Fruit fly (Drosophila melanogaster) whole organism, embryonic: ENCODE data around the gene eIF1.

Experiments
- Atf6 ChIP-seq: fragments of 200-800 bp; sonication (Bioruptor generic); IDR thresholded peaks from 2 replicates; pipeline ENCODE4 v1.3.6; 2022; ENCODE audit warnings: missing biosample characterization, missing genetic modification characterization
- Blimp-1 ChIP-seq: fragments of 200-800 bp; sonication (Bioruptor generic); optimal IDR thresholded peaks from 3 replicates; lab custom pipeline; 2018; ENCODE audit warnings: missing biosample characterization, missing genetic modification characterization, mild to moderate bottlenecking, moderate library complexity, missing genetic modification reagents
- BtbVII ChIP-seq: fragments of 200-800 bp; sonication (Bioruptor generic); optimal IDR thresholded peaks from 3 replicates; lab custom pipeline; 2017; ENCODE audit warnings: missing biosample characterization, mild to moderate bottlenecking, missing genetic modification characterization
- CG10959 ChIP-seq: fragments of 200-800 bp; sonication (Bioruptor generic); IDR thresholded peaks from 2 replicates; pipeline ENCODE4 v1.3.6; 2022; ENCODE audit warnings: missing biosample characterization, missing genetic modification characterization
- CG11093 ChIP-seq: fragments of 200-800 bp; sonication (Bioruptor generic); IDR thresholded peaks from 3 replicates; pipeline ENCODE4 v1.3.6; 2022; ENCODE audit warnings: missing biosample characterization, missing genetic modification characterization
- CG11398 ChIP-seq: fragments of 200-800 bp; sonication (Bioruptor generic); optimal IDR thresholded peaks from 2 replicates; lab custom pipeline; 2016; ENCODE audit warnings: missing biosample characterization, missing genetic modification characterization
- CG11723 ChIP-seq: fragments of 200-800 bp; sonication (Bioruptor generic); optimal IDR thresholded peaks from 2 replicates; lab custom pipeline; 2017; ENCODE audit warnings: missing biosample characterization, mild to moderate bottlenecking, missing genetic modification characterization
- CG15011 ChIP-seq: fragments of 200-800 bp; sonication (Bioruptor generic); optimal IDR thresholded peaks from 3 replicates; lab custom pipeline; 2018; ENCODE audit warnings: missing biosample characterization, mild to moderate bottlenecking, missing genetic modification characterization
- CG15601 ChIP-seq: fragments of 200-800 bp; sonication (Bioruptor generic); optimal IDR thresholded peaks from 3 replicates; lab custom pipeline; 2019; ENCODE audit warnings: missing biosample characterization, mild to moderate bottlenecking, missing genetic modification characterization, moderate library complexity
- CG1647 ChIP-seq: fragments of 200-800 bp; sonication (Bioruptor generic); optimal IDR thresholded peaks from 3 replicates; lab custom pipeline; 2016; ENCODE audit warnings: missing biosample characterization, missing genetic modification characterization
- CG17328 ChIP-seq: fragments of 200-800 bp; sonication (Bioruptor generic); IDR thresholded peaks from 2 replicates; pipeline ENCODE4 v1.3.6; 2022; ENCODE audit warnings: missing biosample characterization, missing genetic modification characterization
- CG17568 ChIP-seq: fragments of 200-800 bp; sonication (Bioruptor generic); optimal IDR thresholded peaks from 2 replicates; lab custom pipeline; 2018; ENCODE audit warnings: missing biosample characterization, mild to moderate bottlenecking, missing genetic modification characterization, moderate library complexity
- CG1792 ChIP-seq: fragments of 200-800 bp; sonication (Bioruptor generic); optimal IDR thresholded peaks from 2 replicates; lab custom pipeline; 2016; ENCODE audit warnings: missing biosample characterization, missing genetic modification characterization
- CG7357 ChIP-seq: fragments of 200-800 bp; sonication (Bioruptor generic); IDR thresholded peaks from 3 replicates; pipeline ENCODE4 v1.3.6; 2022; ENCODE audit warnings: missing biosample characterization, missing genetic modification characterization
- CG7987 ChIP-seq: fragments of 200-800 bp; sonication (Bioruptor generic); optimal IDR thresholded peaks from 2 replicates; lab custom pipeline; 2018; ENCODE audit warnings: missing biosample characterization, mild to moderate bottlenecking, missing genetic modification characterization, moderate library complexity
- CG8281 ChIP-seq: fragments of 200-800 bp; sonication (Bioruptor generic); optimal IDR thresholded peaks from 2 replicates; lab custom pipeline; 2018; ENCODE audit warnings: missing biosample characterization, mild to moderate bottlenecking, missing genetic modification characterization, moderate library complexity
- CG8290 ChIP-seq, 3 experiments: fragments of 200-800 bp; sonication (Bioruptor generic); optimal IDR thresholded peaks; 2 replicates each; lab custom pipeline; 2016 to 2019; ENCODE audit warnings: missing biosample characterization in 3 of 3, missing genetic modification characterization in 3 of 3, mild to moderate bottlenecking in 2 of 3, moderate library complexity in 1 of 3
- CG9727 ChIP-seq: fragments of 200-800 bp; sonication (Bioruptor generic); optimal IDR thresholded peaks from 3 replicates; lab custom pipeline; 2017; ENCODE audit warnings: missing biosample characterization, mild to moderate bottlenecking, missing genetic modification characterization
- CHES-1-like ChIP-seq: fragments of 200-800 bp; sonication (Bioruptor generic); optimal IDR thresholded peaks from 2 replicates; lab custom pipeline; 2016; ENCODE audit warnings: missing biosample characterization, missing genetic modification characterization
- Deaf1 ChIP-seq: fragments of 200-800 bp; optimal IDR thresholded peaks from 3 replicates; lab custom pipeline; 2019; ENCODE audit warnings: missing biosample characterization, mild to moderate bottlenecking, missing genetic modification characterization, moderate library complexity
- GATAe ChIP-seq: fragments of 200-800 bp; sonication (Bioruptor generic); conservative IDR thresholded peaks from 2 replicates; pipeline ENCODE4 v1.3.6; 2022; ENCODE audit warnings: missing biosample characterization, missing genetic modification characterization
- H2.0 ChIP-seq: fragments of 200-800 bp; sonication (Bioruptor generic); IDR thresholded peaks from 2 replicates; pipeline ENCODE4 v1.3.6; 2022; ENCODE audit warnings: missing biosample characterization, missing genetic modification characterization
- Hmr ChIP-seq: fragments of 200-800 bp; sonication (Bioruptor generic); optimal IDR thresholded peaks from 3 replicates; lab custom pipeline; 2017; ENCODE audit warnings: mild to moderate bottlenecking, missing biosample characterization, missing genetic modification reagents, missing genetic modification characterization
- Hr51 ChIP-seq, 2 experiments: fragments of 200-800 bp; sonication (Bioruptor generic); optimal IDR thresholded peaks; 2 replicates in 1 of 2; 3 replicates in 1 of 2; lab custom pipeline; 2016 to 2018; ENCODE audit warnings: missing biosample characterization in 2 of 2, missing genetic modification characterization in 2 of 2, mild to moderate bottlenecking in 1 of 2, moderate library complexity in 1 of 2
- Hr78 ChIP-seq, 2 experiments: fragments of 200-800 bp in 1 of 2; fragments of >200 bp in 1 of 2; sonication (Bioruptor generic) in 1 of 2; optimal IDR thresholded peaks; 2 replicates each; lab custom pipeline; 2017 to 2019; ENCODE audit warnings: missing biosample characterization in 2 of 2, missing genetic modification characterization in 2 of 2, mild to moderate bottlenecking in 1 of 2, moderate library complexity in 1 of 2
- Mad ChIP-seq: fragments of 200-800 bp; sonication (Bioruptor generic); optimal IDR thresholded peaks from 2 replicates; lab custom pipeline; 2016; ENCODE audit warnings: missing biosample characterization, missing genetic modification characterization
- Mes4 ChIP-seq: fragments of 200-800 bp; sonication (Bioruptor generic); optimal IDR thresholded peaks from 2 replicates; lab custom pipeline; 2016; ENCODE audit warnings: missing biosample characterization, missing genetic modification characterization
- NC2α ChIP-seq: fragments of 200-800 bp; sonication (Bioruptor generic); optimal IDR thresholded peaks from 2 replicates; lab custom pipeline; 2016; ENCODE audit warnings: missing biosample characterization, missing genetic modification characterization
- Six4 ChIP-seq: fragments of 200-800 bp; sonication (Bioruptor generic); optimal IDR thresholded peaks from 2 replicates; lab custom pipeline; 2016; ENCODE audit warnings: missing biosample characterization, missing genetic modification characterization
- Xbp1 ChIP-seq: fragments of 200-800 bp; sonication (Bioruptor generic); optimal IDR thresholded peaks from 3 replicates; lab custom pipeline; 2016; ENCODE audit warnings: missing biosample characterization, mild to moderate bottlenecking, missing genetic modification characterization
- ab ChIP-seq: fragments of 200-800 bp; sonication (Bioruptor generic); optimal IDR thresholded peaks from 2 replicates; lab custom pipeline; 2016; ENCODE audit warnings: missing biosample characterization, missing genetic modification characterization
- amos ChIP-seq: fragments of 200-800 bp; sonication (Bioruptor generic); IDR thresholded peaks from 2 replicates; pipeline ENCODE4 v1.3.6; 2022; ENCODE audit warnings: missing biosample characterization, missing genetic modification characterization; ENCODE audit not compliant: partially characterized antibody
- bigmax ChIP-seq: fragments of 200-800 bp; sonication (Bioruptor generic); optimal IDR thresholded peaks from 2 replicates; lab custom pipeline; 2018; ENCODE audit warnings: missing biosample characterization, mild to moderate bottlenecking, missing genetic modification characterization
- danr ChIP-seq: fragments of 200-800 bp; sonication (Bioruptor generic); IDR thresholded peaks from 2 replicates; pipeline ENCODE4 v1.3.6; 2022; ENCODE audit warnings: missing biosample characterization, missing genetic modification characterization
- en ChIP-seq: fragments of 200-800 bp; sonication (Bioruptor generic); optimal IDR thresholded peaks from 2 replicates; lab custom pipeline; 2016; ENCODE audit warnings: missing biosample characterization, missing genetic modification characterization
- gsb-n ChIP-seq: fragments of 200-800 bp; sonication (Bioruptor generic); optimal IDR thresholded peaks from 3 replicates; lab custom pipeline; 2018; ENCODE audit warnings: missing biosample characterization, mild to moderate bottlenecking, missing genetic modification characterization
- hbn ChIP-seq: fragments of 200-800 bp; sonication (Bioruptor generic); IDR thresholded peaks from 2 replicates; pipeline ENCODE4 v1.3.6; 2022; ENCODE audit warnings: missing biosample characterization, missing genetic modification characterization; ENCODE audit not compliant: partially characterized antibody
- ind ChIP-seq: fragments of 200-800 bp; sonication (Bioruptor generic); optimal IDR thresholded peaks from 3 replicates; lab custom pipeline; 2016; ENCODE audit warnings: missing biosample characterization, missing genetic modification characterization
- insv ChIP-seq, 2 experiments: fragments of 200-800 bp; sonication (Bioruptor generic); optimal IDR thresholded peaks; 3 replicates each; lab custom pipeline; 2016 to 2018; ENCODE audit warnings: missing biosample characterization in 2 of 2, missing genetic modification characterization in 2 of 2
- jing ChIP-seq: fragments of 200-800 bp; sonication (Bioruptor generic); optimal IDR thresholded peaks from 2 replicates; lab custom pipeline; 2018; ENCODE audit warnings: missing biosample characterization, mild to moderate bottlenecking, missing genetic modification characterization
- mld ChIP-seq: fragments of 200-800 bp; sonication (Bioruptor generic); IDR thresholded peaks from 3 replicates; pipeline ENCODE4 v1.3.6; 2022; ENCODE audit warnings: missing biosample characterization, missing genetic modification characterization; ENCODE audit not compliant: partially characterized antibody
- pan ChIP-seq, 4 experiments: fragments of >200 bp in 3 of 4; fragments of 200-800 bp in 1 of 4; sonication (Bioruptor generic) in 1 of 4; optimal IDR thresholded peaks in 3 of 4; IDR thresholded peaks in 1 of 4; 2 replicates each; pipeline versions ENCODE4 v1.3.6 to Lab custom; 2017 to 2022; ENCODE audit warnings: missing biosample characterization in 2 of 4, missing genetic modification characterization in 2 of 4, mixed read lengths in 1 of 4
- pzg ChIP-seq: fragments of 200-800 bp; sonication (Bioruptor generic); optimal IDR thresholded peaks from 3 replicates; lab custom pipeline; 2018; ENCODE audit warnings: missing biosample characterization, mild to moderate bottlenecking, missing genetic modification characterization, moderate library complexity
- sisA ChIP-seq: fragments of 200-800 bp; sonication (Bioruptor generic); IDR thresholded peaks from 2 replicates; pipeline ENCODE4 v1.3.6; 2022; ENCODE audit warnings: missing biosample characterization, missing genetic modification characterization
- ssp ChIP-seq: fragments of 200-800 bp; sonication (Bioruptor generic); IDR thresholded peaks from 2 replicates; pipeline ENCODE4 v1.3.6; 2022; ENCODE audit warnings: missing biosample characterization, missing genetic modification characterization
- tna ChIP-seq: fragments of 200-800 bp; sonication (Bioruptor generic); IDR thresholded peaks from 2 replicates; pipeline ENCODE4 v1.3.6; 2022; ENCODE audit warnings: missing biosample characterization, missing genetic modification characterization; ENCODE audit not compliant: partially characterized antibody
- zf30C ChIP-seq: fragments of 200-800 bp; sonication (Bioruptor generic); optimal IDR thresholded peaks from 3 replicates; lab custom pipeline; 2018; ENCODE audit warnings: missing biosample characterization, mild to moderate bottlenecking, missing genetic modification characterization
- zfh1 ChIP-seq: fragments of 200-800 bp; sonication (Bioruptor generic); IDR thresholded peaks from 3 replicates; pipeline ENCODE4 v1.3.6; 2022; ENCODE audit warnings: missing biosample characterization, missing genetic modification characterization

The eIF1 gene

DNA sequence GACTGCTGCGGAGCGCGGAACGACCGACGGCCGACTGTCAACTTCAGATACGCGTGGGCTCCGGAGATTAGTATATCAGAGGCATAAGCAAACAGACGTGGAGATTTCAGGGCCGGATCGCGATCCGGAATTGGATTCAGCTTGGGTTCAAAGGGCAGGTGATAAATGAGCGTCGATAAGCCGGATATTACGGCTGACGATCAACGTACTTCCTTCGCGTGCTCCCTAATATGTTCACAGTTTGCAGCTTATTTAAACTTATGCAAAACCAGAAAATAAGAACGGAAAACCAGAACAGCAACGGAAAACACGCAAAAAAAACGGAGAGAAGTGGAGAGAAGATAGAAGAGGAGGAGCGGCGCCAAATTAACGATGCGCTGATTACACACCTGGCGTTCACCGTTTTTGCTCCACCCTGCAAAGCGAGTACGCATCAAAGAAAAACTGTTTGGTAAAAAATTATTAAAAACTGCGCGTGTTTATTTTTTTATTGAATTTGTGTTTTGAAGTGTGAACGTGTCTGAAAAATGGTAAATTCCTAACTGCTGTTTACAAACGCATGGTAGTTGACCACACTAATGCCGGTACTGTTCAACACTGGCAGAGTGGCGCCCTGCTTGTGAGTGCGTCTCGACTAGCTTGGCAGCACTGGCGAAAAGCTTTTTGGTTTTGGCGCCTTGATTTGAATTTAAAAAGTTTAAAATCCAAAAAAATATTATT is 16.1 kb downstream of the eIF1 start, which contains the start of gene CG17746 (continued):
- TF ChIP-seq gsb-n (tag; lab: Kevin White, UChicago) (no peak), ab (no peak), en (no peak), CG11093 (GFP tag; lab: Robert Waterston, UW) (no peak), CG15011 (GFP tag; lab: Kevin White, UChicago) (no peak), CG17328 (GFP tag; lab: Robert Waterston, UW) (no peak), CHES-1-like (peak; percentile 79), CG8281 (tag; lab: Kevin White, UChicago) (no peak), Six4 (GFP tag; lab: Kevin White, UChicago) (no peak), zf30C (GFP tag; lab: Kevin White, UChicago) (no peak), Hr51 (GFP tag; optimal IDR thresholded peaks at IDR 0.05; lab: Kevin White, UChicago) (peak in 1 of 2 experiments; percentile 78), ssp (GFP tag; lab: Robert Waterston, UW) (no peak), insv (GFP tag; optimal IDR thresholded peaks at IDR 0.05; lab: Kevin White, UChicago) (no peak), Mes4 (GFP tag; lab: Kevin White, UChicago) (peak; percentile 5), sisA (peak; percentile 26; the same call in 1 of the 2 replicates), CG1792 (GFP tag; lab: Kevin White, UChicago) (peak; percentile 16), zfh1 (GFP tag; lab: Robert Waterston, UW) (no peak), CG8290 (GFP tag; optimal IDR thresholded peaks at IDR 0.05; lab: Kevin White, UChicago) (peak; percentile 46), CG8290 (tag; optimal IDR thresholded peaks at IDR 0.05; lab: Kevin White, UChicago) (no peak), CG9727 (GFP tag; lab: Kevin White, UChicago) (no peak), ind (peak; percentile 0), Blimp-1 (no peak), hbn (GFP tag; lab: Robert Waterston, UW) (0 out of 2 replicates have a peak, but pooled peaks have one; percentile 32), NC2α (GFP tag; lab: Kevin White, UChicago) (no peak), CG7987 (GFP tag; lab: Kevin White, UChicago) (peak; percentile 58), CG7357 (GFP tag; lab: Robert Waterston, UW) (no peak), danr (GFP tag; lab: Robert Waterston, UW) (no peak), GATAe (GFP tag; lab: Robert Waterston, UW) (no peak), Atf6 (GFP tag; lab: Robert Waterston, UW) (no peak), Hmr (GFP tag; lab: Kevin White, UChicago) (peak; percentile 68), Mad (GFP tag; lab: Kevin White, UChicago) (peak; percentile 41), pan (optimal IDR thresholded peaks at IDR 0.05; lab: Kevin White, UChicago) (no peak), pan (GFP tag; optimal IDR thresholded peaks at IDR 0.05 in 1 of 2, IDR thresholded peaks at IDR 0.05 in 1 of 2) (no peak), tna (no peak), CG11723 (GFP tag; lab: Kevin White, UChicago) (no peak), CG1647 (GFP tag; lab: Kevin White, UChicago) (peak; percentile 15), mld (GFP tag; lab: Robert Waterston, UW) (no peak), pzg (GFP tag; lab: Kevin White, UChicago) (peak; percentile 99), CG11398 (GFP tag; lab: Kevin White, UChicago) (peak; percentile 4), amos (GFP tag; lab: Robert Waterston, UW) (peak; percentile 64; the same call in 1 of the 2 replicates), Deaf1 (no peak), Hr78 (GFP tag; optimal IDR thresholded peaks at IDR 0.05; lab: Kevin White, UChicago) (peak in 1 of 2 experiments; percentile 66), CG15601 (peak; percentile 53), CG10959 (GFP tag; lab: Robert Waterston, UW) (no peak), BtbVII (peak; percentile 0), bigmax (no peak), CG17568 (GFP tag; lab: Kevin White, UChicago) (no peak), jing (GFP tag; lab: Kevin White, UChicago) (no peak), H2.0 (0 out of 2 replicates have a peak, but pooled peaks have one; percentile 9), Xbp1 (GFP tag; lab: Kevin White, UChicago) (peak; percentile 38)
